Fruit fly (Drosophila melanogaster): ENCODE data around the gene eIF4H1.

DNA sequence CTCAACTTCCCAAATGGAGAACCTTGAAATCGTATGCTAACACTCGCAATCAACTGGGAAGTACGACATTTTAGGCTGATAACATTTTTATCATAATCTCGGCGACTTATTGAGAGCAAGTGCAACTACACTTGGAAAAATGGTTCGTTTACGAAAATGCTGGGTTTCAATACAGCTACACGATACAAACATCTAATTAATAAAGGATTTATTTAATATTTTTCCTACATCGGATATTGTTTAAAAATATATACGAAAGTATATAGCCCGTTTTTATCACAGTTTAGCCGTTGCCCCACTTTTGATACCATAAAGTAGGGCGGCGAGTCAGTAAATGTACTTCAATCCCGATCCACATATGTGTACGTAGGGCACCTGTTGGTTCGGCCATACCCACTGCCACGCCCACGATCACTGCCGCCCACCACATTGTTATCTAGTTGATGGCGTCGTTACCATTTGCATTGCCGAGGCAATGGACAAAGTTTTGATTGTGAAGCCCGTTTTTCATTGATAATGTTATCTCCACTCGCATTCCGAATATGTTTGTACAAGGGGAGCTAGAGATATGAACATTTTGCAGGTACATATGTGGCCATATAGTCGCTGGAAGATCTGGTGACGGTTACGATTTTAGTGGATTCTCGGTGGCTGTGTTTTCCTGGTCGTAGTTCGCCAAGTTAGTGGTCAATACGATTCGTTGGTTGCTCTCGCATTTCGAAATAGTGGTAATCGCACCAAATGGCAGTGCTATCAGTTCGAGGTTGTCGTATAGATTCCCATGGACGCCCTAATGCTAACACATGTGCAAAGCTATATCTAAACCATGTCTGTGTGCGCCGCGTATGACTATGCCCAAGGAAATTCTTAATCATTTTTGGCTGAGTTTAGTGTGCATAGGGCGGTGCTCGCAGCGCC is 33.8 kb upstream of the eIF4H1 start, which contains the start of gene Traf-like:
- TF ChIP-seq jim (GFP tag; optimal IDR thresholded peaks at IDR 0.05) (no peak), tai (GFP tag; optimal IDR thresholded peaks at IDR 0.05) (no peak), CG9705 (GFP tag; optimal IDR thresholded peaks at IDR 0.05) (no peak), Hnf4 (GFP tag; optimal IDR thresholded peaks at IDR 0.05) (no peak), OdsH (GFP tag; optimal IDR thresholded peaks at IDR 0.05) (no peak), CG32264 (GFP tag; optimal IDR thresholded peaks at IDR 0.05) (no peak), Dif (GFP tag; optimal IDR thresholded peaks at IDR 0.05; ENCODE audit: partially characterized antibody) (peak; percentile 47), psq (GFP tag; optimal IDR thresholded peaks at IDR 0.05) (no peak), h (GFP tag; optimal IDR thresholded peaks at IDR 0.05) (peak; percentile 24), Hr83 (GFP tag; optimal IDR thresholded peaks at IDR 0.05; ENCODE audit: poor library complexity, severe bottlenecking) (no peak)

Data from whole organism, wandering third instar larva.